Worm (Caenorhabditis elegans) whole organism, young adult: ENCODE results near the gene him-5.

Experiments
- B0261.1 ChIP-seq: sonication (generic microtip); optimal IDR thresholded peaks from 2 replicates; lab custom pipeline; 2016; ENCODE audit warnings: mild to moderate bottlenecking, missing genetic modification characterization, moderate library complexity, missing compliant biosample characterization
- C06A6.2 ChIP-seq: fragments of 200-800 bp; sonication (Bioruptor generic); conservative IDR thresholded peaks from 2 replicates; pipeline ENCODE4 v1.3.6; 2022; ENCODE audit warnings: missing genetic modification characterization, missing compliant biosample characterization
- F23B12.7 ChIP-seq: sonication (generic microtip); optimal IDR thresholded peaks from 2 replicates; lab custom pipeline; 2017; ENCODE audit warnings: missing genetic modification characterization, mild to moderate bottlenecking, missing compliant biosample characterization, antibody characterized with exemption, moderate library complexity; ENCODE audit not compliant: insufficient read depth
- F33H1.4 ChIP-seq: fragments of 200-800 bp; sonication (Bioruptor generic); IDR thresholded peaks from 2 replicates; pipeline ENCODE4 v1.3.6; 2022; ENCODE audit warnings: missing genetic modification reagents, missing genetic modification characterization, missing compliant biosample characterization
- F37B4.10 ChIP-seq: fragments of 200-800 bp; sonication (Bioruptor generic); IDR thresholded peaks from 2 replicates; pipeline ENCODE4 v1.3.6; 2022; ENCODE audit warnings: missing genetic modification characterization, missing compliant biosample characterization
- F55B11.4 ChIP-seq: sonication (generic microtip); optimal IDR thresholded peaks from 2 replicates; lab custom pipeline; 2016; ENCODE audit warnings: missing compliant biosample characterization, missing genetic modification characterization, borderline replicate concordance; ENCODE audit not compliant: insufficient read depth
- F57A8.1 ChIP-seq: fragments of 200-800 bp; sonication (Bioruptor generic); optimal IDR thresholded peaks from 2 replicates; lab custom pipeline; 2018; ENCODE audit warnings: mild to moderate bottlenecking, missing genetic modification characterization, moderate library complexity, missing compliant biosample characterization
- K11D2.4 ChIP-seq: fragments of 200-800 bp; sonication (Bioruptor generic); IDR thresholded peaks from 2 replicates; pipeline ENCODE4 v1.3.6; 2022; ENCODE audit warnings: missing genetic modification reagents, missing genetic modification characterization, missing compliant biosample characterization
- T07F8.4 ChIP-seq: sonication (generic microtip); optimal IDR thresholded peaks from 2 replicates; lab custom pipeline; 2016; ENCODE audit warnings: mild to moderate bottlenecking, missing genetic modification characterization, moderate library complexity, missing compliant biosample characterization
- Y53F4B.3 ChIP-seq: fragments of 200-800 bp; sonication (Bioruptor generic); IDR thresholded peaks from 2 replicates; pipeline ENCODE4 v1.3.6; 2022; ENCODE audit warnings: missing genetic modification reagents, missing genetic modification characterization, missing compliant biosample characterization
- Y53G8AR.9 ChIP-seq: fragments of 200-800 bp; sonication (Bioruptor generic); conservative IDR thresholded peaks from 2 replicates; pipeline ENCODE4 v1.3.6; 2022; ENCODE audit warnings: missing genetic modification reagents, missing genetic modification characterization, missing compliant biosample characterization
- Y79H2A.3 ChIP-seq: fragments of 200-800 bp; sonication (Bioruptor generic); conservative IDR thresholded peaks from 2 replicates; pipeline ENCODE4 v1.3.6; 2022; ENCODE audit warnings: missing genetic modification reagents, missing genetic modification characterization, missing compliant biosample characterization
- ZK185.1 ChIP-seq: sonication (generic microtip); optimal IDR thresholded peaks from 2 replicates; lab custom pipeline; 2016; ENCODE audit warnings: mild to moderate bottlenecking, missing genetic modification characterization, missing compliant biosample characterization; ENCODE audit not compliant: poor library complexity, severe bottlenecking
- akir-1 ChIP-seq: fragments of 200-800 bp; sonication (Bioruptor generic); optimal IDR thresholded peaks from 2 replicates; lab custom pipeline; 2018; ENCODE audit warnings: mild to moderate bottlenecking, missing genetic modification characterization, moderate library complexity, missing compliant biosample characterization
- ama-1 ChIP-seq, 3 experiments: fragments of 150-350 bp in 1 of 3; sonication (generic microtip) in 2 of 3; optimal IDR thresholded peaks; 2 replicates each; lab custom pipeline; 2014 to 2018; ENCODE audit warnings: missing biosample characterization in 2 of 3, missing genetic modification characterization in 2 of 3, missing genetic modification reagents in 2 of 3
- atf-7 ChIP-seq: sonication (generic microtip); optimal IDR thresholded peaks from 2 replicates; lab custom pipeline; 2017; ENCODE audit warnings: mild to moderate bottlenecking, missing genetic modification characterization, missing compliant biosample characterization
- attf-5 ChIP-seq: fragments of 200-800 bp; sonication (Bioruptor generic); optimal IDR thresholded peaks from 2 replicates; lab custom pipeline; 2018; ENCODE audit warnings: mild to moderate bottlenecking, missing genetic modification characterization, missing compliant biosample characterization
- attf-6 ChIP-seq: fragments of 200-800 bp; sonication (Bioruptor generic); IDR thresholded peaks from 2 replicates; pipeline ENCODE4 v1.3.6; 2022; ENCODE audit warnings: missing genetic modification reagents, missing genetic modification characterization, missing compliant biosample characterization
- ccch-3 ChIP-seq: fragments of 200-800 bp; sonication (Bioruptor generic); optimal IDR thresholded peaks from 2 replicates; lab custom pipeline; 2018; ENCODE audit warnings: mild to moderate bottlenecking, missing genetic modification characterization, missing compliant biosample characterization
- ceh-100 ChIP-seq: fragments of 200-800 bp; sonication (Bioruptor generic); IDR thresholded peaks from 2 replicates; pipeline ENCODE4 v1.3.6; 2022; ENCODE audit warnings: missing genetic modification reagents, missing genetic modification characterization, missing compliant biosample characterization
- ceh-27 ChIP-seq: fragments of 200-800 bp; sonication (Bioruptor generic); optimal IDR thresholded peaks from 2 replicates; lab custom pipeline; 2018; ENCODE audit warnings: mild to moderate bottlenecking, missing genetic modification characterization, moderate library complexity, missing compliant biosample characterization
- chd-7 ChIP-seq: sonication (generic microtip); optimal IDR thresholded peaks from 2 replicates; lab custom pipeline; 2016; ENCODE audit warnings: mild to moderate bottlenecking, missing genetic modification characterization, moderate library complexity, missing compliant biosample characterization
- die-1 ChIP-seq: sonication (generic microtip); optimal IDR thresholded peaks from 2 replicates; lab custom pipeline; 2016; ENCODE audit warnings: missing genotype, mild to moderate bottlenecking, missing genetic modification characterization, missing compliant biosample characterization
- dpl-1 ChIP-seq: fragments of 150-350 bp; optimal IDR thresholded peaks from 2 replicates; lab custom pipeline; 2014; ENCODE audit warnings: missing biosample characterization, missing genetic modification reagents, missing genetic modification characterization
- fkh-3 ChIP-seq: sonication (generic microtip); optimal IDR thresholded peaks from 2 replicates; lab custom pipeline; 2016; ENCODE audit warnings: mild to moderate bottlenecking, missing genetic modification characterization, missing compliant biosample characterization
- hlh-12 ChIP-seq: sonication (generic microtip); optimal IDR thresholded peaks from 2 replicates; lab custom pipeline; 2016; ENCODE audit warnings: missing genetic modification characterization, missing compliant biosample characterization
- hmg-1.2 ChIP-seq: fragments of 200-800 bp; sonication (Bioruptor generic); IDR thresholded peaks from 2 replicates; pipeline ENCODE4 v1.3.6; 2022; ENCODE audit warnings: missing genetic modification reagents, missing genetic modification characterization, missing compliant biosample characterization
- let-526 ChIP-seq: fragments of 200-800 bp; sonication (Bioruptor generic); IDR thresholded peaks from 2 replicates; pipeline ENCODE4 v1.3.6; 2022; ENCODE audit warnings: missing genetic modification reagents, missing genetic modification characterization, missing compliant biosample characterization
- let-607 ChIP-seq, 2 experiments: fragments of 200-800 bp in 1 of 2; sonication (Bioruptor generic) in 1 of 2; sonication (generic microtip) in 1 of 2; optimal IDR thresholded peaks; 2 replicates each; lab custom pipeline; 2016 to 2018; ENCODE audit warnings: mild to moderate bottlenecking in 2 of 2, missing compliant biosample characterization in 2 of 2, missing genetic modification characterization in 2 of 2, moderate library complexity in 2 of 2, missing genotype in 1 of 2
- madf-3 ChIP-seq: fragments of 200-800 bp; sonication (Bioruptor generic); IDR thresholded peaks from 2 replicates; pipeline ENCODE4 v1.3.6; 2022; ENCODE audit warnings: missing genetic modification reagents, missing genetic modification characterization, missing compliant biosample characterization
- madf-6 ChIP-seq: fragments of 200-800 bp; sonication (Bioruptor generic); IDR thresholded peaks from 2 replicates; pipeline ENCODE4 v1.3.6; 2022; ENCODE audit warnings: missing genetic modification reagents, missing genetic modification characterization, missing compliant biosample characterization
- mes-4 ChIP-seq: sonication (generic microtip); optimal IDR thresholded peaks from 2 replicates; lab custom pipeline; 2016; ENCODE audit warnings: missing genotype, missing genetic modification characterization, missing compliant biosample characterization
- nfyb-1 ChIP-seq: fragments of 200-800 bp; sonication (Bioruptor generic); IDR thresholded peaks from 2 replicates; pipeline ENCODE4 v1.3.6; 2022; ENCODE audit warnings: missing genetic modification reagents, missing genetic modification characterization, missing compliant biosample characterization
- nhr-120 ChIP-seq: fragments of 200-800 bp; sonication (Bioruptor generic); IDR thresholded peaks from 2 replicates; pipeline ENCODE4 v1.3.6; 2022; ENCODE audit warnings: missing genetic modification characterization, missing compliant biosample characterization
- nhr-179 ChIP-seq: sonication (generic microtip); optimal IDR thresholded peaks from 2 replicates; lab custom pipeline; 2016; ENCODE audit warnings: mild to moderate bottlenecking, missing genetic modification characterization, missing compliant biosample characterization
- nhr-80 ChIP-seq: sonication (generic microtip); optimal IDR thresholded peaks from 2 replicates; lab custom pipeline; 2016; ENCODE audit warnings: missing genetic modification characterization, missing compliant biosample characterization
- pbrm-1 ChIP-seq: fragments of 200-800 bp; sonication (Bioruptor generic); IDR thresholded peaks from 2 replicates; pipeline ENCODE4 v1.3.6; 2022; ENCODE audit warnings: missing genetic modification reagents, missing genetic modification characterization, missing compliant biosample characterization
- pha-4 ChIP-seq: fragments of 150-350 bp; sonication (generic microtip); optimal IDR thresholded peaks from 2 replicates; lab custom pipeline; 2014; ENCODE audit warnings: missing biosample characterization, missing genetic modification reagents, missing genetic modification characterization
- rec-8 ChIP-seq, 2 experiments: sonication (generic microtip); optimal IDR thresholded peaks; 2 replicates each; lab custom pipeline; 2016; ENCODE audit warnings: mild to moderate bottlenecking in 2 of 2, missing genetic modification characterization in 2 of 2, missing genetic modification reagents in 2 of 2, missing genotype in 2 of 2, missing biosample characterization in 1 of 2, missing compliant biosample characterization in 1 of 2, moderate library complexity in 1 of 2
- sea-2 ChIP-seq: fragments of 200-800 bp; sonication (Bioruptor generic); IDR thresholded peaks from 2 replicates; pipeline ENCODE4 v1.3.6; 2022; ENCODE audit warnings: missing genetic modification characterization, missing compliant biosample characterization
- snpc-1.3 ChIP-seq: sonication (generic microtip); optimal IDR thresholded peaks from 2 replicates; lab custom pipeline; 2017; ENCODE audit warnings: missing genetic modification characterization, mild to moderate bottlenecking, missing compliant biosample characterization, antibody characterized with exemption, moderate library complexity, missing genotype, missing genetic modification reagents; ENCODE audit not compliant: insufficient read depth
- snpc-3.4 ChIP-seq: sonication (generic microtip); optimal IDR thresholded peaks from 2 replicates; lab custom pipeline; 2017; ENCODE audit warnings: missing genetic modification characterization, mild to moderate bottlenecking, missing compliant biosample characterization, antibody characterized with exemption, moderate library complexity, missing genotype, missing genetic modification reagents
- unc-130 ChIP-seq: sonication (generic microtip); optimal IDR thresholded peaks from 2 replicates; lab custom pipeline; 2016; ENCODE audit warnings: missing genetic modification reagents, missing genetic modification characterization, missing compliant biosample characterization
- zfh-2 ChIP-seq: fragments of 200-800 bp; sonication (Bioruptor generic); conservative IDR thresholded peaks from 2 replicates; pipeline ENCODE4 v1.3.6; 2022; ENCODE audit warnings: missing genetic modification reagents, missing genetic modification characterization, missing compliant biosample characterization
- zim-3 ChIP-seq: sonication (generic microtip); optimal IDR thresholded peaks from 2 replicates; lab custom pipeline; 2017; ENCODE audit warnings: mild to moderate bottlenecking, missing genetic modification characterization, moderate library complexity, missing compliant biosample characterization
- ztf-25 ChIP-seq: fragments of 200-800 bp; sonication (Bioruptor generic); IDR thresholded peaks from 2 replicates; pipeline ENCODE4 v1.3.6; 2022; ENCODE audit warnings: missing genetic modification reagents, missing genetic modification characterization, missing compliant biosample characterization
- ztf-28 ChIP-seq: fragments of 200-800 bp; sonication (Bioruptor generic); IDR thresholded peaks from 2 replicates; pipeline ENCODE4 v1.3.6; 2022; ENCODE audit warnings: missing genetic modification reagents, missing genetic modification characterization, missing compliant biosample characterization
- ztf-6 ChIP-seq: fragments of 200-800 bp; sonication (Bioruptor generic); IDR thresholded peaks from 2 replicates; pipeline ENCODE4 v1.3.6; 2022; ENCODE audit warnings: missing genetic modification reagents, missing genetic modification characterization, missing compliant biosample characterization

The him-5 gene

DNA sequence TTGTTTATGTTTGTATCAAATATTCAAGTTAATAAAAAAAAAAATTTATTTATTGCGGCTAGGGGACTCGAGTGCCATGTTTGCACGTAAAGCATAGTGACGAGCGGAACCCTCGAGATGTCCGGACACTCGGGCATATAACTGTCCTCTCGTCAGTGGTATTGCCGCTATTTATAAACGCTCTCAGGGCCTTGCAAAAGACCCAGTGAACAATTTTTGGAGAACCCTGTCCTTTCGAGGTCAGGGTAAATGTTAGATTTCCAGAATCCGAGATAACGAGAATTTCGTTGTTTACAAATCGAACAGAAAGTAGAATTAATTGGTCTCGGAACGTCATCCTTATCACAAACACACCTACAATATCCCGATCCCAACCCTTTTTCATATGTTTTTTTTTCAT is 2.2 kb downstream of the him-5 start, which contains the start of gene D1086.3 (continued):
- TF ChIP-seq zim-3 (tag; lab: Kevin White, UChicago) (no peak), nhr-179 (no peak), Y53G8AR.9 (GFP tag; lab: Robert Waterston, UW) (0 out of 2 replicates have a peak, but pooled peaks have one; percentile 69), F57A8.1 (GFP tag; lab: Kevin White, UChicago) (no peak), fkh-3 (tag; lab: Kevin White, UChicago) (no peak), Y79H2A.3 (no peak), hmg-1.2 (peak; percentile 97), ccch-3 (no peak), snpc-3.4 (tag; lab: Kevin White, UChicago) (peak; percentile 98), B0261.1 (peak; percentile 5), T07F8.4 (tag; lab: Kevin White, UChicago) (no peak), nhr-80 (tag; lab: Kevin White, UChicago) (no peak), F37B4.10 (GFP tag; lab: Robert Waterston, UW) (no peak), chd-7 (tag; lab: Kevin White, UChicago) (peak; percentile 14), ztf-25 (GFP tag; lab: Robert Waterston, UW) (0 out of 2 replicates have a peak, but pooled peaks have one; percentile 58), ceh-27 (GFP tag; lab: Kevin White, UChicago) (peak; percentile 5), nfyb-1 (GFP tag; lab: Robert Waterston, UW) (peak; percentile 78), zfh-2 (GFP tag; lab: Robert Waterston, UW) (no peak), akir-1 (GFP tag; lab: Kevin White, UChicago) (no peak), Y53F4B.3 (GFP tag; lab: Robert Waterston, UW) (peak; percentile 21; the same call in 1 of the 2 replicates), ztf-6 (GFP tag; lab: Robert Waterston, UW) (no peak), ama-1 (optimal IDR thresholded peaks at IDR 0.05; lab: Kevin White, UChicago) (peak; percentile 73), ama-1 (GFP tag; optimal IDR thresholded peaks at IDR 0.05; lab: Kevin White, UChicago) (no peak), pbrm-1 (peak; percentile 95), mes-4 (tag; lab: Kevin White, UChicago) (no peak), ceh-100 (peak; percentile 67), unc-130 (GFP tag; lab: Kevin White, UChicago) (peak; percentile 59), atf-7 (peak; percentile 46), F33H1.4 (peak; percentile 69), ZK185.1 (tag; lab: Kevin White, UChicago) (no peak), snpc-1.3 (tag; lab: Kevin White, UChicago) (peak; percentile 93), attf-6 (GFP tag; lab: Robert Waterston, UW) (peak; percentile 93), F23B12.7 (tag; lab: Kevin White, UChicago) (peak; percentile 26), attf-5 (no peak), madf-3 (GFP tag; lab: Robert Waterston, UW) (no peak; the same call in 1 of the 2 replicates), C06A6.2 (GFP tag; lab: Robert Waterston, UW) (no peak), F55B11.4 (tag; lab: Kevin White, UChicago) (no peak), pha-4 (tag; lab: Kevin White, UChicago) (no peak), die-1 (tag; lab: Kevin White, UChicago) (no peak), ztf-28 (no peak), let-526 (GFP tag; lab: Robert Waterston, UW) (no peak), dpl-1 (GFP tag; lab: Kevin White, UChicago) (no peak), madf-6 (peak; percentile 88), hlh-12 (tag; lab: Kevin White, UChicago) (no peak), let-607 (tag; optimal IDR thresholded peaks at IDR 0.05; lab: Kevin White, UChicago) (no peak), sea-2 (GFP tag; lab: Robert Waterston, UW) (no peak), K11D2.4 (GFP tag; lab: Robert Waterston, UW) (no peak), rec-8 (tag; optimal IDR thresholded peaks at IDR 0.05; lab: Kevin White, UChicago) (peak; percentile 16 to 38), nhr-120 (GFP tag; lab: Robert Waterston, UW) (no peak)
